Fruit fly (Drosophila melanogaster) whole organism, wandering third instar larva: Measurements from ENCODE around the gene inc.

ENCODE experiments used
- CG9705 ChIP-seq: fragments of 200-800 bp; sonication (Bioruptor generic); optimal IDR thresholded peaks from 2 replicates; lab custom pipeline; 2018; ENCODE audit warnings: missing biosample characterization, mild to moderate bottlenecking, missing genetic modification characterization
- CrebA ChIP-seq: fragments of 200-800 bp; sonication (Bioruptor generic); optimal IDR thresholded peaks from 2 replicates; lab custom pipeline; 2016; ENCODE audit warnings: missing biosample characterization, mild to moderate bottlenecking, missing genetic modification characterization, borderline replicate concordance
- Dfd ChIP-seq: fragments of >200 bp; optimal IDR thresholded peaks from 2 replicates; lab custom pipeline; 2017; ENCODE audit warnings: missing biosample characterization, missing genetic modification characterization
- Dif ChIP-seq: fragments of 200-275, 200-300 bp; sonication (Bioruptor generic); optimal IDR thresholded peaks from 2 replicates; lab custom pipeline; 2018; ENCODE audit warnings: missing biosample characterization, missing genetic modification characterization; ENCODE audit not compliant: partially characterized antibody
- Hnf4 ChIP-seq: fragments of 200-800 bp; sonication (Bioruptor generic); optimal IDR thresholded peaks from 2 replicates; lab custom pipeline; 2016; ENCODE audit warnings: missing biosample characterization, mild to moderate bottlenecking, missing genetic modification characterization
- Hr83 ChIP-seq: fragments of 200-300 bp; sonication (Bioruptor generic); optimal IDR thresholded peaks from 2 replicates; lab custom pipeline; 2016; ENCODE audit warnings: missing biosample characterization, mild to moderate bottlenecking, missing genetic modification characterization, moderate library complexity; ENCODE audit not compliant: poor library complexity, severe bottlenecking
- Jra ChIP-seq: sonication (Bioruptor generic); optimal IDR thresholded peaks from 2 replicates; lab custom pipeline; 2016; ENCODE audit warnings: missing biosample characterization, missing genetic modification characterization
- Mio ChIP-seq: sonication (Bioruptor generic); optimal IDR thresholded peaks from 2 replicates; lab custom pipeline; 2016; ENCODE audit warnings: missing biosample characterization, missing genetic modification characterization
- Myc ChIP-seq: fragments of >200 bp; optimal IDR thresholded peaks from 2 replicates; lab custom pipeline; 2017
- Rel ChIP-seq, 2 experiments: fragments of 200-800 bp; sonication (Bioruptor generic) in 1 of 2; optimal IDR thresholded peaks; 2 replicates in 1 of 2; 3 replicates in 1 of 2; lab custom pipeline; 2016 to 2019; ENCODE audit warnings: mild to moderate bottlenecking in 2 of 2, missing biosample characterization in 2 of 2, missing genetic modification characterization in 2 of 2, moderate library complexity in 1 of 2
- Sp1 ChIP-seq: fragments of 200-800 bp; sonication (Bioruptor generic); optimal IDR thresholded peaks from 3 replicates; lab custom pipeline; 2019; ENCODE audit warnings: missing biosample characterization, mild to moderate bottlenecking, missing genetic modification characterization, moderate library complexity
- Vsx2 ChIP-seq: fragments of 200-300, 225-300 bp; sonication (Bioruptor generic); optimal IDR thresholded peaks from 2 replicates; lab custom pipeline; 2018; ENCODE audit warnings: missing biosample characterization, missing genetic modification characterization; ENCODE audit not compliant: partially characterized antibody
- br ChIP-seq: fragments of 200-800 bp; sonication (Bioruptor generic); optimal IDR thresholded peaks from 2 replicates; lab custom pipeline; 2016; ENCODE audit warnings: missing biosample characterization, missing genetic modification characterization
- brk ChIP-seq: fragments of 200-800 bp; sonication (Bioruptor generic); optimal IDR thresholded peaks from 2 replicates; lab custom pipeline; 2016; ENCODE audit warnings: missing biosample characterization, mild to moderate bottlenecking, missing genetic modification characterization
- dl ChIP-seq, 2 experiments: fragments of 175-275, 200-275 bp in 1 of 2; fragments of 200-275 bp in 1 of 2; sonication (Bioruptor generic); optimal IDR thresholded peaks; lab custom pipeline; 2018; ENCODE audit warnings: mild to moderate bottlenecking in 2 of 2, missing biosample characterization in 2 of 2, missing genetic modification characterization in 2 of 2, moderate library complexity in 2 of 2; ENCODE audit not compliant: partially characterized antibody in 2 of 2, insufficient read depth in 1 of 2
- dmrt93B ChIP-seq: fragments of 200-800 bp; sonication (Bioruptor generic); optimal IDR thresholded peaks from 2 replicates; lab custom pipeline; 2018; ENCODE audit warnings: missing biosample characterization, mild to moderate bottlenecking, missing genetic modification characterization
- fru ChIP-seq: fragments of 200-800 bp; sonication (Bioruptor generic); optimal IDR thresholded peaks from 3 replicates; lab custom pipeline; 2016; ENCODE audit warnings: missing biosample characterization, mild to moderate bottlenecking, missing genetic modification characterization
- h ChIP-seq: fragments of 200-800 bp; sonication (Bioruptor generic); optimal IDR thresholded peaks from 3 replicates; lab custom pipeline; 2016; ENCODE audit warnings: missing biosample characterization, mild to moderate bottlenecking, missing genetic modification characterization
- jim ChIP-seq: fragments of 175-275, 200-325 bp; sonication (Bioruptor generic); optimal IDR thresholded peaks from 2 replicates; lab custom pipeline; 2016; ENCODE audit warnings: missing biosample characterization, mild to moderate bottlenecking, missing genetic modification characterization
- lola ChIP-seq: fragments of >200 bp; optimal IDR thresholded peaks from 2 replicates; lab custom pipeline; 2017; ENCODE audit warnings: missing biosample characterization, missing genetic modification characterization
- pan ChIP-seq: fragments of >200 bp; optimal IDR thresholded peaks from 2 replicates; lab custom pipeline; 2017
- psq ChIP-seq: fragments of 200-800 bp; sonication (Bioruptor generic); optimal IDR thresholded peaks from 3 replicates; lab custom pipeline; 2017; ENCODE audit warnings: missing biosample characterization, mild to moderate bottlenecking, missing genetic modification characterization, moderate library complexity
- rgr ChIP-seq: fragments of 200-800 bp; sonication (Bioruptor generic); optimal IDR thresholded peaks from 3 replicates; lab custom pipeline; 2016; ENCODE audit warnings: missing biosample characterization, mild to moderate bottlenecking, missing genetic modification characterization
- sage ChIP-seq: fragments of 200-800 bp; sonication (Bioruptor generic); optimal IDR thresholded peaks from 2 replicates; lab custom pipeline; 2016; ENCODE audit warnings: missing biosample characterization, mild to moderate bottlenecking, missing genetic modification characterization

inc gene

DNA sequence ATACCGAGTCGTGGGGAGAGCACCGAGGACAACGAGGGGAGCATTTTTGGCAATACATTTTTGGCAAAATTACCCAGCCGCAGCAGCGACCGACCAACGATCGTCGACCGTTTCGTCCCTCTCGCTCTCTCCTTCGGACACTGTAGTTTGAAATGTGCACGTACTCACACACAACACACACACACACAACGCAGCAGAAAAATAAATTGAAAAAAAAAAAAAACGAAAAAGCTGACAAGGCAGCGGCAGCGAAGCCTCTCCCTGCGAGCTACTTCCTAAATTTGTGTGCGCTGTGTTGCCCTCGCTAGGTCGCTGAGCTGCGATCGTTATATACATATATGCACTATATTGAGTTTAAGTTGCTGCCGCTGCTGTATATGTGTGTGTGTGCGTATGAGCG is 82.6 kb downstream of the inc start:
- TF ChIP-seq Dif (GFP tag; lab: Kevin White, UChicago), result peak; percentile 17
- peak; percentile 40 for TF ChIP-seq fru
- TF ChIP-seq Mio (GFP tag; lab: Kevin White, UChicago), result no peak
- TF ChIP-seq jim (GFP tag; lab: Kevin White, UChicago), result peak; percentile 87
- TF ChIP-seq Vsx2 (GFP tag; lab: Kevin White, UChicago), result peak; percentile 14
- peak; percentile 50 for TF ChIP-seq brk (GFP tag; lab: Kevin White, UChicago)
- TF ChIP-seq sage, result peak; percentile 30
- no peak for TF ChIP-seq Myc
- peak; percentile 74 for TF ChIP-seq br (GFP tag; lab: Kevin White, UChicago)
- TF ChIP-seq h (GFP tag; lab: Kevin White, UChicago), result peak; percentile 2
- no peak for TF ChIP-seq Hnf4
- peak in 1 of 2 experiments; percentile 6 for TF ChIP-seq dl (GFP tag; optimal IDR thresholded peaks at IDR 0.05; lab: Kevin White, UChicago; ENCODE audit: insufficient read depth in 1 of 2, partially characterized antibody in 2 of 2)
- TF ChIP-seq Jra, result no peak
- TF ChIP-seq rgr, result no peak
- TF ChIP-seq Dfd, result no peak
- peak; percentile 56 for TF ChIP-seq psq
- no peak for TF ChIP-seq lola (GFP tag; lab: Kevin White, UChicago)
- no peak for TF ChIP-seq pan (lab: Kevin White, UChicago)
- no peak for TF ChIP-seq CG9705 (GFP tag; lab: Kevin White, UChicago)
- TF ChIP-seq Rel (GFP tag; optimal IDR thresholded peaks at IDR 0.05; lab: Kevin White, UChicago), result peak; percentile 64
- TF ChIP-seq Rel (tag; optimal IDR thresholded peaks at IDR 0.05; lab: Kevin White, UChicago), result peak; percentile 30
- no peak for TF ChIP-seq Sp1 (GFP tag; lab: Kevin White, UChicago)
- TF ChIP-seq CrebA (GFP tag; lab: Kevin White, UChicago), result peak; percentile 69
- TF ChIP-seq Hr83 (GFP tag; lab: Kevin White, UChicago), result no peak

DNA sequence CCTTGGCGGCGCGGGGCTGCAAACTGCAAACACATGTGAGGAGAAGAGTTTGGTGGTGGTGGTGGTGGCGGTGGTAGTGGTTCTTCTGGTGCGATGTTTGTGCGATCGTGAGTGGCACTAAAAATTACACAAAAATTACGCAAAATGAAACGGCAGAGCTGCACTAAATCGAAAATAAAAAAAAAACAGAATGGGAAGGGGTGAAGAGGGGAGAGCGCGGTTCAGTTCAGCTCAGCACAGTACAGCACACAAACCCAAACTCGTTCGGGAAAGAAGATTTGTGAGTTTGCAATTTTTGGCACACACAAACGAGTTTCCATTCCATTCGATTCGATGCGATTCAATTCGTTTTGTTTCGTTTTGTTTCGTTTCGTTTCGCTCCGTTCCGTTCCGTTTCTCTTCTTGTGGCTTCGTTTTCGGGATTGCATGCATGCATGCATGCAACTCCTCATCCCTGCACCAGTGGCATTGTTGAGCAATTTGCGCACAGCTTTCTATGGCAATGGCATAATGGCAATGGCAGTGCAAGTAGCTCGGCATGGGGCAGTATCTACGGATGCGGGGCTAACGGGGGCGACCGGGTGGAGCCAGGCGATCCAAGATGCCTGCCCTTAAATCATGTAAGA is 83.4 kb downstream of the inc start:
- peak; percentile 12 for TF ChIP-seq fru
- TF ChIP-seq Vsx2 (GFP tag; lab: Kevin White, UChicago), result peak; percentile 31
- no peak for TF ChIP-seq Dif (GFP tag; lab: Kevin White, UChicago)
- TF ChIP-seq dmrt93B, result no peak
- TF ChIP-seq br (GFP tag; lab: Kevin White, UChicago), result peak; percentile 10
- peak; percentile 32 for TF ChIP-seq psq
- TF ChIP-seq jim (GFP tag; lab: Kevin White, UChicago), result peak; percentile 90
- TF ChIP-seq, all 38 proteins: peak for 5
